Fruit fly (Drosophila melanogaster) whole organism, embryonic: Measurements from ENCODE around the gene CG32801.
A peak's percentile ranks its signal among the peaks of the same experiment; 100 is the strongest.

Experiments
- Bteb2 ChIP-seq: fragments of 200-800 bp; sonication (Bioruptor generic); optimal IDR thresholded peaks from 2 replicates; lab custom pipeline; 2016; ENCODE audit warnings: missing biosample characterization, missing genetic modification characterization
- CG1024 ChIP-seq: fragments of 200-800 bp; sonication (Bioruptor generic); IDR thresholded peaks from 2 replicates; pipeline ENCODE4 v1.3.6; 2022; ENCODE audit warnings: missing biosample characterization, missing genetic modification characterization
- CG10267 ChIP-seq: fragments of 200-800 bp; sonication (Bioruptor generic); optimal IDR thresholded peaks from 2 replicates; lab custom pipeline; 2018; ENCODE audit warnings: missing biosample characterization, mild to moderate bottlenecking, missing genetic modification characterization, moderate library complexity
- CG10543 ChIP-seq: fragments of 200-800 bp; sonication (Bioruptor generic); optimal IDR thresholded peaks from 3 replicates; lab custom pipeline; 2017; ENCODE audit warnings: missing biosample characterization, mild to moderate bottlenecking, missing genetic modification characterization, moderate library complexity
- CG11695 ChIP-seq: fragments of 200-800 bp; sonication (Bioruptor generic); IDR thresholded peaks from 3 replicates; pipeline ENCODE4 v1.3.6; 2022; ENCODE audit warnings: missing biosample characterization, missing genetic modification characterization
- CG11696 ChIP-seq: fragments of 200-800 bp; sonication (Bioruptor generic); IDR thresholded peaks from 2 replicates; pipeline ENCODE4 v1.3.6; 2022; ENCODE audit warnings: missing biosample characterization, missing genetic modification characterization
- CG1233 ChIP-seq: fragments of 200-800 bp; sonication (Bioruptor generic); optimal IDR thresholded peaks from 4 replicates; lab custom pipeline; 2018; ENCODE audit warnings: missing biosample characterization, mild to moderate bottlenecking, missing genetic modification characterization
- CG12659 ChIP-seq: fragments of 200-800 bp; sonication (Bioruptor generic); optimal IDR thresholded peaks from 3 replicates; lab custom pipeline; 2017; ENCODE audit warnings: mild to moderate bottlenecking, missing biosample characterization, missing genetic modification reagents, missing genetic modification characterization
- CG15514 ChIP-seq: fragments of 200-800 bp; sonication (Bioruptor generic); optimal IDR thresholded peaks from 3 replicates; lab custom pipeline; 2017; ENCODE audit warnings: missing biosample characterization, missing genetic modification characterization, mild to moderate bottlenecking, moderate library complexity, missing genetic modification reagents
- CG15601 ChIP-seq: fragments of 200-800 bp; sonication (Bioruptor generic); optimal IDR thresholded peaks from 3 replicates; lab custom pipeline; 2019; ENCODE audit warnings: missing biosample characterization, mild to moderate bottlenecking, missing genetic modification characterization, moderate library complexity
- CG18262 ChIP-seq: fragments of 200-800 bp; optimal IDR thresholded peaks from 3 replicates; lab custom pipeline; 2019; ENCODE audit warnings: missing biosample characterization, mild to moderate bottlenecking, missing genetic modification characterization, moderate library complexity
- CG30020 ChIP-seq: fragments of 200-800 bp; optimal IDR thresholded peaks from 2 replicates; lab custom pipeline; 2019; ENCODE audit warnings: missing biosample characterization, mild to moderate bottlenecking, missing genetic modification characterization, moderate library complexity
- CG4707 ChIP-seq: fragments of 200-800 bp; sonication (Bioruptor generic); optimal IDR thresholded peaks from 2 replicates; lab custom pipeline; 2018; ENCODE audit warnings: missing biosample characterization, mild to moderate bottlenecking, missing genetic modification characterization, moderate library complexity
- CG6654 ChIP-seq: fragments of 200-800 bp; sonication (Bioruptor generic); optimal IDR thresholded peaks from 2 replicates; lab custom pipeline; 2017; ENCODE audit warnings: missing biosample characterization, mild to moderate bottlenecking, missing genetic modification characterization
- CG6765 ChIP-seq: fragments of 200-800 bp; sonication (Bioruptor generic); optimal IDR thresholded peaks from 3 replicates; lab custom pipeline; 2017; ENCODE audit warnings: missing biosample characterization, mild to moderate bottlenecking, missing genetic modification characterization
- CG8924 ChIP-seq: fragments of 200-800 bp; optimal IDR thresholded peaks from 3 replicates; lab custom pipeline; 2019; ENCODE audit warnings: missing biosample characterization, mild to moderate bottlenecking, missing genetic modification characterization, moderate library complexity
- CG9797 ChIP-seq: fragments of 200-800 bp; sonication (Bioruptor generic); optimal IDR thresholded peaks from 3 replicates; lab custom pipeline; 2018; ENCODE audit warnings: missing biosample characterization, mild to moderate bottlenecking, missing genetic modification characterization
- CrebB ChIP-seq: fragments of 200-800 bp; sonication (Bioruptor generic); optimal IDR thresholded peaks from 3 replicates; lab custom pipeline; 2018; ENCODE audit warnings: missing biosample characterization, mild to moderate bottlenecking, missing genetic modification characterization
- Dad ChIP-seq: fragments of 200-800 bp; sonication (Bioruptor generic); optimal IDR thresholded peaks from 3 replicates; lab custom pipeline; 2016; ENCODE audit warnings: missing biosample characterization, missing genetic modification characterization
- E2f1 ChIP-seq: fragments of 200-800 bp; sonication (Bioruptor generic); IDR thresholded peaks from 2 replicates; pipeline ENCODE4 v1.3.6; 2022; ENCODE audit warnings: missing biosample characterization, missing genetic modification characterization
- Ets65A ChIP-seq: fragments of 200-800 bp; sonication (Bioruptor generic); peaks from one replicate; lab custom pipeline; 2016; ENCODE audit warnings: missing biosample characterization, missing genetic modification characterization
- Max ChIP-seq: fragments of 200-800 bp; sonication (Bioruptor generic); optimal IDR thresholded peaks from 2 replicates; lab custom pipeline; 2016; ENCODE audit warnings: missing biosample characterization, mild to moderate bottlenecking, missing genetic modification characterization
- NC2α ChIP-seq: fragments of 200-800 bp; sonication (Bioruptor generic); optimal IDR thresholded peaks from 2 replicates; lab custom pipeline; 2016; ENCODE audit warnings: missing biosample characterization, missing genetic modification characterization
- Pdp1 ChIP-seq, 2 experiments: fragments of 200-800 bp; sonication (Bioruptor generic); optimal IDR thresholded peaks; 3 replicates each; lab custom pipeline; 2016; ENCODE audit warnings: missing biosample characterization in 2 of 2, missing genetic modification characterization in 2 of 2, mild to moderate bottlenecking in 1 of 2, moderate library complexity in 1 of 2
- Ssrp ChIP-seq: fragments of 200-800 bp; sonication (Bioruptor generic); optimal IDR thresholded peaks from 2 replicates; lab custom pipeline; 2018; ENCODE audit warnings: missing biosample characterization, mild to moderate bottlenecking, missing genetic modification characterization, moderate library complexity
- Trl ChIP-seq, 3 experiments: fragments of >200 bp in 2 of 3; fragments of 200-800 bp in 1 of 3; sonication (Bioruptor generic) in 1 of 3; optimal IDR thresholded peaks; 2 replicates in 1 of 3; 3 replicates in 2 of 3; lab custom pipeline; 2016 to 2017; ENCODE audit warnings: missing biosample characterization in 1 of 3, missing genetic modification characterization in 1 of 3
- Xrp1 ChIP-seq: fragments of 200-800 bp; sonication (Bioruptor generic); IDR thresholded peaks from 2 replicates; pipeline ENCODE4 v1.3.6; 2022; ENCODE audit warnings: missing biosample characterization, missing genetic modification characterization
- ac ChIP-seq: fragments of 200-800 bp; sonication (Bioruptor generic); optimal IDR thresholded peaks from 3 replicates; lab custom pipeline; 2017; ENCODE audit warnings: missing biosample characterization, mild to moderate bottlenecking, missing genetic modification characterization
- ap ChIP-seq: fragments of 200-800 bp; sonication (Bioruptor generic); IDR thresholded peaks from 2 replicates; pipeline ENCODE4 v1.3.6; 2022; ENCODE audit warnings: missing biosample characterization, missing genetic modification characterization
- cad ChIP-seq: fragments of >200 bp; optimal IDR thresholded peaks from 2 replicates; lab custom pipeline; 2017; ENCODE audit warnings: missing biosample characterization, missing genetic modification characterization
- ci ChIP-seq: fragments of 200-800 bp; sonication (Bioruptor generic); IDR thresholded peaks from 3 replicates; pipeline ENCODE4 v1.3.6; 2022; ENCODE audit warnings: missing biosample characterization, missing genetic modification characterization
- dan ChIP-seq: fragments of 200-800 bp; sonication (Bioruptor generic); IDR thresholded peaks from 2 replicates; pipeline ENCODE4 v1.3.6; 2022; ENCODE audit warnings: missing biosample characterization, missing genetic modification characterization
- disco-r ChIP-seq: fragments of 200-800 bp; sonication (Bioruptor generic); optimal IDR thresholded peaks from 2 replicates; lab custom pipeline; 2016; ENCODE audit warnings: missing biosample characterization, missing genetic modification characterization
- dmrt11E ChIP-seq: fragments of 200-800 bp; sonication (Bioruptor generic); optimal IDR thresholded peaks from 3 replicates; lab custom pipeline; 2018; ENCODE audit warnings: missing biosample characterization, mild to moderate bottlenecking, missing genetic modification characterization, moderate library complexity
- fd64A ChIP-seq: fragments of 200-800 bp; sonication (Bioruptor generic); optimal IDR thresholded peaks from 3 replicates; lab custom pipeline; 2018; ENCODE audit warnings: missing biosample characterization, mild to moderate bottlenecking, missing genetic modification characterization
- gcm ChIP-seq: fragments of 200-800 bp; sonication (Bioruptor generic); optimal IDR thresholded peaks from 2 replicates; lab custom pipeline; 2019; ENCODE audit warnings: missing biosample characterization, mild to moderate bottlenecking, missing genetic modification characterization, moderate library complexity
- jing ChIP-seq: fragments of 200-800 bp; sonication (Bioruptor generic); optimal IDR thresholded peaks from 2 replicates; lab custom pipeline; 2018; ENCODE audit warnings: missing biosample characterization, mild to moderate bottlenecking, missing genetic modification characterization
- lola ChIP-seq, 3 experiments: fragments of >200 bp in 2 of 3; fragments of 200-800 bp in 1 of 3; sonication (Bioruptor generic) in 1 of 3; optimal IDR thresholded peaks; 2 replicates each; lab custom pipeline; 2017 to 2019; ENCODE audit warnings: missing biosample characterization in 3 of 3, missing genetic modification characterization in 3 of 3, mild to moderate bottlenecking in 1 of 3, moderate library complexity in 1 of 3
- run ChIP-seq: fragments of 200-800 bp; sonication (Bioruptor generic); optimal IDR thresholded peaks from 3 replicates; lab custom pipeline; 2018; ENCODE audit warnings: missing biosample characterization, mild to moderate bottlenecking, missing genetic modification characterization
- sima ChIP-seq: fragments of 200-800 bp; sonication (Bioruptor generic); optimal IDR thresholded peaks from 2 replicates; lab custom pipeline; 2016; ENCODE audit warnings: missing biosample characterization, missing genetic modification characterization
- sisA ChIP-seq: fragments of 200-800 bp; sonication (Bioruptor generic); IDR thresholded peaks from 2 replicates; pipeline ENCODE4 v1.3.6; 2022; ENCODE audit warnings: missing biosample characterization, missing genetic modification characterization
- slou ChIP-seq: fragments of 200-800 bp; sonication (Bioruptor generic); optimal IDR thresholded peaks from 3 replicates; lab custom pipeline; 2016; ENCODE audit warnings: missing biosample characterization, missing genetic modification characterization
- tna ChIP-seq: fragments of 200-800 bp; sonication (Bioruptor generic); IDR thresholded peaks from 2 replicates; pipeline ENCODE4 v1.3.6; 2022; ENCODE audit warnings: missing biosample characterization, missing genetic modification characterization; ENCODE audit not compliant: partially characterized antibody
- tx ChIP-seq: fragments of 200-800 bp; sonication (Bioruptor generic); optimal IDR thresholded peaks from 2 replicates; lab custom pipeline; 2016; ENCODE audit warnings: missing biosample characterization, missing genetic modification characterization
- usp ChIP-seq: fragments of >200 bp; optimal IDR thresholded peaks from 2 replicates; lab custom pipeline; 2017; ENCODE audit warnings: missing biosample characterization, missing genetic modification characterization
- wek ChIP-seq: fragments of 200-800 bp; sonication (Bioruptor generic); optimal IDR thresholded peaks from 3 replicates; lab custom pipeline; 2018; ENCODE audit warnings: missing biosample characterization, mild to moderate bottlenecking, missing genetic modification characterization, moderate library complexity
- zfh1 ChIP-seq: fragments of 200-800 bp; sonication (Bioruptor generic); IDR thresholded peaks from 3 replicates; pipeline ENCODE4 v1.3.6; 2022; ENCODE audit warnings: missing biosample characterization, missing genetic modification characterization

CG32801 gene

dm6 chrX:1943337-1944244 lies 40.6 kb upstream of the CG32801 start (continued):
- TF ChIP-seq fd64A (GFP tag; lab: Kevin White, UChicago) (peak; percentile 48), gcm (peak; percentile 54), CG1233 (peak; percentile 62), Bteb2 (GFP tag; lab: Kevin White, UChicago) (peak; percentile 52), CG11696 (GFP tag; lab: Robert Waterston, UW) (no peak), disco-r (GFP tag; lab: Kevin White, UChicago) (peak; percentile 55), Dad (GFP tag; lab: Kevin White, UChicago) (peak; percentile 45), lola (GFP tag; optimal IDR thresholded peaks at IDR 0.05; lab: Kevin White, UChicago) (peak in 1 of 3 experiments; percentile 87), run (tag; lab: Kevin White, UChicago) (peak; percentile 69), Max (GFP tag; lab: Kevin White, UChicago) (peak; percentile 43), zfh1 (peak; percentile 46; the same call in 1 of the 3 replicates), Trl (optimal IDR thresholded peaks at IDR 0.05; lab: Kevin White, UChicago) (peak; percentile 82 to 90), Trl (GFP tag; optimal IDR thresholded peaks at IDR 0.05; lab: Kevin White, UChicago) (peak; percentile 19), Ssrp (tag; lab: Kevin White, UChicago) (peak; percentile 79), CG8924 (tag; lab: Kevin White, UChicago) (peak; percentile 82), ap (GFP tag; lab: Robert Waterston, UW) (no peak), CG4707 (GFP tag; lab: Kevin White, UChicago) (peak; percentile 27), CG11695 (0 out of 3 replicates have a peak, but pooled peaks have one; percentile 24), E2f1 (peak; percentile 39; the same call in 1 of the 2 replicates), CG9797 (no peak), Pdp1 (GFP tag; optimal IDR thresholded peaks at IDR 0.05; lab: Kevin White, UChicago) (peak; percentile 49 to 58), cad (no peak), dan (GFP tag; lab: Robert Waterston, UW) (no peak), sisA (GFP tag; lab: Robert Waterston, UW) (peak; percentile 71), Ets65A (peak; percentile 93), CG6654 (peak; percentile 51), dmrt11E (peak; percentile 77), CrebB (tag; lab: Kevin White, UChicago) (peak; percentile 34), CG1024 (GFP tag; lab: Robert Waterston, UW) (no peak), ci (GFP tag; lab: Robert Waterston, UW) (0 out of 3 replicates have a peak, but pooled peaks have one; percentile 26), tna (no peak), sima (peak; percentile 27), usp (GFP tag; lab: Kevin White, UChicago) (peak; percentile 19), wek (GFP tag; lab: Kevin White, UChicago) (no peak), slou (GFP tag; lab: Kevin White, UChicago) (peak; percentile 24), CG6765 (GFP tag; lab: Kevin White, UChicago) (peak; percentile 24), Xrp1 (GFP tag; lab: Robert Waterston, UW) (peak; percentile 65), CG30020 (tag; lab: Kevin White, UChicago) (peak; percentile 9), CG15601 (peak; percentile 84), jing (peak; percentile 57), CG18262 (tag; lab: Kevin White, UChicago) (peak; percentile 86), CG10267 (peak; percentile 63), tx (GFP tag; lab: Kevin White, UChicago) (peak; percentile 42), NC2α (GFP tag; lab: Kevin White, UChicago) (peak; percentile 45), CG10543 (peak; percentile 52), CG12659 (GFP tag; lab: Kevin White, UChicago) (peak; percentile 36), CG15514 (GFP tag; lab: Kevin White, UChicago) (peak; percentile 47), ac (GFP tag; lab: Kevin White, UChicago) (no peak)
